Worm (Caenorhabditis elegans) whole organism, early embryonic: ENCODE data around the gene srx-29.
"Not testable (repeated sequence)": the region's sequence is repeated elsewhere in the genome, so short reads cannot be mapped to it uniquely, and the experiment has no call there.

Experiments used
- B0310.2 ChIP-seq: sonication (generic microtip); optimal IDR thresholded peaks from 2 replicates; lab custom pipeline; 2016; ENCODE audit warnings: mild to moderate bottlenecking, missing genetic modification characterization, missing compliant biosample characterization
- F13C5.2 ChIP-seq: sonication (generic microtip); optimal IDR thresholded peaks from 2 replicates; lab custom pipeline; 2017; ENCODE audit warnings: mild to moderate bottlenecking, missing genetic modification characterization, inconsistent platforms, missing compliant biosample characterization
- aly-1 ChIP-seq: sonication (generic microtip); optimal IDR thresholded peaks from 2 replicates; lab custom pipeline; 2016; ENCODE audit warnings: missing genetic modification characterization, missing compliant biosample characterization
- ama-1 ChIP-seq: fragments of 150-350 bp; optimal IDR thresholded peaks from 2 replicates; lab custom pipeline; 2014
- ceh-13 ChIP-seq: fragments of 200-800 bp; sonication (Bioruptor generic); optimal IDR thresholded peaks from 2 replicates; lab custom pipeline; 2018; ENCODE audit warnings: mild to moderate bottlenecking, missing genetic modification characterization, missing compliant biosample characterization
- ceh-36 ChIP-seq: sonication (generic microtip); optimal IDR thresholded peaks from 2 replicates; lab custom pipeline; 2016; ENCODE audit warnings: missing genetic modification characterization, inconsistent platforms, missing compliant biosample characterization
- ets-7 ChIP-seq: sonication (generic microtip); optimal IDR thresholded peaks from 2 replicates; lab custom pipeline; 2016; ENCODE audit warnings: missing genotype, missing genetic modification characterization, missing compliant biosample characterization
- flt-1 ChIP-seq: fragments of 200-800 bp; sonication (Bioruptor generic); IDR thresholded peaks from 2 replicates; pipeline ENCODE4 v1.3.6; 2022; ENCODE audit warnings: missing genetic modification characterization, missing compliant biosample characterization
- hmbx-1 ChIP-seq: sonication (generic microtip); optimal IDR thresholded peaks from 2 replicates; lab custom pipeline; 2016; ENCODE audit warnings: mild to moderate bottlenecking, missing genetic modification characterization, missing compliant biosample characterization
- hmg-4 ChIP-seq: fragments of 200-800 bp; sonication (Bioruptor generic); optimal IDR thresholded peaks from 2 replicates; lab custom pipeline; 2018; ENCODE audit warnings: mild to moderate bottlenecking, missing genetic modification characterization, missing compliant biosample characterization
- hnd-1 ChIP-seq: sonication (generic microtip); optimal IDR thresholded peaks from 2 replicates; lab custom pipeline; 2016; ENCODE audit warnings: missing genetic modification characterization, missing compliant biosample characterization
- pes-1 ChIP-seq: fragments of 200-800 bp; sonication (Bioruptor generic); IDR thresholded peaks from 2 replicates; pipeline ENCODE4 v1.3.6; 2022; ENCODE audit warnings: missing genetic modification reagents, missing genetic modification characterization, missing compliant biosample characterization
- scrt-1 ChIP-seq: fragments of 200-800 bp; sonication (Bioruptor generic); IDR thresholded peaks from 2 replicates; pipeline ENCODE4 v1.3.6; 2022; ENCODE audit warnings: missing genetic modification characterization, missing compliant biosample characterization
- sea-1 ChIP-seq: fragments of 200-800 bp; sonication (Bioruptor generic); conservative IDR thresholded peaks from 2 replicates; pipeline ENCODE4 v1.3.6; 2022; ENCODE audit warnings: missing genetic modification characterization, missing compliant biosample characterization
- tbx-11 ChIP-seq: fragments of 200-800 bp; sonication (Bioruptor generic); IDR thresholded peaks from 2 replicates; pipeline ENCODE4 v1.3.6; 2022; ENCODE audit warnings: missing genetic modification characterization, missing compliant biosample characterization
- tbx-37 ChIP-seq: fragments of 200-800 bp; sonication (Bioruptor generic); conservative IDR thresholded peaks from 2 replicates; pipeline ENCODE4 v1.3.6; 2022; ENCODE audit warnings: missing genetic modification reagents, missing genetic modification characterization, missing compliant biosample characterization
- tra-4 ChIP-seq: sonication (generic microtip); optimal IDR thresholded peaks from 2 replicates; lab custom pipeline; 2017; ENCODE audit warnings: missing genetic modification characterization, missing compliant biosample characterization

Gene srx-29

DNA sequence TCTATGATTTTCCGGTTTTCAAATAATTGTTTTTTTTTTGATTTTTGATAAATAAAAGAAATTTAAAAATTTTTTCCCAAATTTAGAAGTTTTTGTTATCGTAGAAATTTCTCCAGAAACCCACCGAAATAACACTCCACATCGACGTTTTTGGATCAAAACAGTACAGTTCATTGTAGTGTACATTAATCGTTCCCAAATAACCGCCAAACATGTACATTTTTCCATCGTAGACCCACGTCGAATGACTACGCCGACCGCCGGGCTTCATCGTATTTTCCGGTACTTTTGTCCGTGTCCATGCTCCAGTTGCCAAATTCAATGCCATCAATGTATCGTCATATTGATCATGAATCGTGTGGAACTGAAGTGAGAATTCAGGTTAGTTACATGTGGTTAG, 43.9 kb downstream of the srx-29 start, which contains the start of gene F53E4.2:
Gene F53E4.2, plus strand, starts transcription at position 301 of the 400 bp plus-strand sequence.
- TF ChIP-seq sea-1 (no peak), hmbx-1 (tag; lab: Kevin White, UChicago) (no peak), scrt-1 (GFP tag; lab: Robert Waterston, UW) (no peak), tra-4 (tag; lab: Kevin White, UChicago) (no peak), aly-1 (tag; lab: Kevin White, UChicago) (no peak), hmg-4 (GFP tag; lab: Kevin White, UChicago) (no peak), F13C5.2 (no peak), flt-1 (GFP tag; lab: Robert Waterston, UW) (no peak), tbx-11 (no peak)

DNA sequence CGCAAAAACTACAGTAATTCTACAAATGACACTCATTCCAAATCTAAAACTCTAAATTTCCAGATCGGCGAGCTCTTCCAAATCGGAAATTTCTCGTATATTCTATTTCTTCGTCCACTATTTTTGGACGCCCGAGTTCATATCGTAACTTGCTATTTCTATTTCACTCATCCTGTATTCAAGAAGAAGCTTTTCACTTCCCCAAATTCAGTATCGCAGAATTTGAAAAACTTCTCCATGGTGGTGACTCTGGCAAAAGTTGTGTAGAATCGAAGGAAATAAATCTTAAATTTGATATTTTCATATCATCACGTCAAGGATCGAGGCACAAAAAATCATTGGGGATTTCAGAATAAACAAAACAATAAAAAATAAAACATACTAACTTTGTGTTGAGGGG, 45.9 kb downstream of the srx-29 start:
- no peak for TF ChIP-seq hmbx-1 (tag; lab: Kevin White, UChicago)
- no peak for TF ChIP-seq aly-1 (tag; lab: Kevin White, UChicago)

DNA sequence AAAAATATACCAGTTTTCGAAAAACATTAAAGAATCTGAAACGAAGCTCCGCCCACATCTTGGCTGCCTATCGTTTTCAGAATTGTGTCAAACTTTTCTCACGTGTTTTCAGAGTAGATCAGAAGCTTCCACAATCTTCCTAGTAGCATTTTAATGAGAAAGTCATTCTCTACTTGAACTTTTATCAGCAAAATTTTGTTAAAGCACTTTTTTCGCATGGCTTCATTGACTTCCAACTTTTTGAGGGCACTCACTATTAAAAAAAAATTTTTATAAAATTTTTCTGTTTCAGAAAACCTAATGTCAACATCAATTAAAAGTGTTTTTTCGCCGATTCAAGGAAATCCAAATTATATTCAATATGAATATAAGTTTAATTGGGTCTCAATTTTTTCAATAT, 47.8 kb downstream of the srx-29 start, which contains the start of gene sru-42:
Gene sru-42, plus strand, starts transcription at position 301 of the 400 bp plus-strand sequence.
- TF ChIP-seq tbx-11 (no peak), hmg-4 (GFP tag; lab: Kevin White, UChicago) (no peak), tra-4 (tag; lab: Kevin White, UChicago) (no peak), pes-1 (GFP tag; lab: Robert Waterston, UW) (no peak), ceh-36 (tag; lab: Kevin White, UChicago) (no peak), hnd-1 (tag; lab: Kevin White, UChicago) (no peak), B0310.2 (tag; lab: Kevin White, UChicago) (no peak), sea-1 (no peak), ama-1 (no peak), tbx-37 (GFP tag; lab: Robert Waterston, UW) (no peak), aly-1 (tag; lab: Kevin White, UChicago) (no peak), F13C5.2 (no peak), ets-7 (tag; lab: Kevin White, UChicago) (no peak), scrt-1 (GFP tag; lab: Robert Waterston, UW) (no peak), flt-1 (GFP tag; lab: Robert Waterston, UW) (no peak), ceh-13 (GFP tag; lab: Kevin White, UChicago) (no peak), hmbx-1 (tag; lab: Kevin White, UChicago) (no peak)

DNA sequence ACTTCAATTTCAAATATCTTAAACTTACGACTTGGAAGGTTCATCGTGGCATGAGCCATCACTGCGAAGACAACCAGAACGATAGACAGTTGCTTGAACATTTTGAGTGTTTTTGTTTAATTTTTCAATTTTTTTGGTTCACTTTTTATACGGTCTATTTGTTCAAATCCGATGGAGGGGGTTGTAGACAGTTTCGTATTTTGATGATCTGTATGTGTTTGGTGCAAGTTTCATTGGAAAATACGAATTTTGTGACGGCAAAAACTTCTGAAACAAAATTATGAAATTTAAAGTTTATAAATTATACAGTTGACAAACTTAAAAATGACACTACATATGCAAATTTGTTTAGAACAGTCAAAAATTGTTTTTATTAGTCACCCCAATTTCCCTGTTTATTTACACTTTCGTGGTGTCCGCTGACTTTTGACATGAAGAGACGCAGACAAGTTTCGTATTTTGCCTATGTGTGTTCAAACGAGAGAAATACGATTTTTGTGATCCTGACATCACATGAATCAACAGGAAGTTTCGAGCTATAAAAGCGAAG, 50.4 kb downstream of the srx-29 start, which contains the start of the genes C55A1.7 and C55A1.6:
Gene C55A1.7, minus strand, starts transcription at position 101 of the 550 bp plus-strand sequence.
Gene C55A1.6, plus strand, starts transcription at position 500 of the 550 bp plus-strand sequence.
- not testable (repeated sequence) for TF ChIP-seq ceh-13 (GFP tag; lab: Kevin White, UChicago); ceh-36 (tag; lab: Kevin White, UChicago); tbx-11
